Worm (Caenorhabditis elegans) whole organism, L1 larva: ENCODE data around the gene F49C12.7.

Experiments
- ceh-88 ChIP-seq: fragments of 200-800 bp; sonication (Bioruptor generic); IDR thresholded peaks from 2 replicates; pipeline ENCODE4 v1.3.6; 2022; ENCODE audit warnings: missing genetic modification characterization, missing compliant biosample characterization
- dpl-1 ChIP-seq, 3 experiments: fragments of 150-350 bp in 2 of 3; sonication (generic microtip) in 1 of 3; optimal IDR thresholded peaks; 2 replicates each; lab custom pipeline; 2014 to 2017; ENCODE audit warnings: missing biosample characterization in 3 of 3, missing genetic modification characterization in 3 of 3, missing genetic modification reagents in 3 of 3
- lin-14 ChIP-seq: fragments of 200-800 bp; sonication (Bioruptor generic); optimal IDR thresholded peaks from 2 replicates; lab custom pipeline; 2018; ENCODE audit warnings: mild to moderate bottlenecking, missing genetic modification characterization, moderate library complexity, missing compliant biosample characterization
- lin-39 ChIP-seq: fragments of 150-350 bp; optimal IDR thresholded peaks from 2 replicates; lab custom pipeline; 2014; ENCODE audit warnings: missing biosample characterization, missing genetic modification reagents, missing genetic modification characterization
- pag-3 ChIP-seq: sonication (generic microtip); optimal IDR thresholded peaks from 2 replicates; lab custom pipeline; 2017; ENCODE audit warnings: missing genetic modification characterization, mild to moderate bottlenecking, missing compliant biosample characterization, antibody characterized with exemption, borderline replicate concordance; ENCODE audit not compliant: insufficient read depth

DNA sequence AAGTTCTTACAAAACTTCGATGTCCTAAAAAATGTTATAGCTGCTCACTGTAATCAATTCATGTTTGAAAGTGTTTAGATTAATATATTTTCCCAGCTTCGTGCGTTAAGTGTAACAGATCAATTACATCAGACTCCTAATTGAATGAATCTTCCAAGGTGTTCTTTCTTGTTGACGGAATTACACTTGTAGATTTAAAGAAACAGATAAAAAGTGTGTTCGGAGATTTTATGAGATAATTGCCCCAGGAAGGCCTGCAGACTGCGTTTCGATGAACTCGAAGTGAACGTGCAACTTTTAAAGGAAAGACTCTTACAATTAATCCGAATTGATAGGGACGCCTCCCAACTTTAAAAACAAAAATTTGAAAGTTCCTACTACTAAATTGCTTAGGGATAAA lies 23.1 kb downstream of the F49C12.7 start:
- no peak for TF ChIP-seq pag-3
- TF ChIP-seq lin-39 (tag; lab: Kevin White, UChicago), result no peak
- TF ChIP-seq ceh-88 (GFP tag; lab: Robert Waterston, UW), result no peak
- TF ChIP-seq lin-14 (GFP tag; lab: Kevin White, UChicago), result no peak
- TF ChIP-seq dpl-1 (GFP tag; optimal IDR thresholded peaks at IDR 0.05; lab: Kevin White, UChicago), result no peak
